Worm (Caenorhabditis elegans): ENCODE data around the gene D1046.4.

D1046.4 gene

ce11 chrIV:8892558-8892957 lies 41.1 kb upstream of the D1046.4 start, which contains the start of gene C27B7.2:
Gene C27B7.2 (plus strand): TSS chrIV:8892858.
- TF ChIP-seq elt-3 (tag; optimal IDR thresholded peaks at IDR 0.05) (no peak), nhr-28 (tag; optimal IDR thresholded peaks at IDR 0.05) (no peak), nhr-76 (tag; optimal IDR thresholded peaks at IDR 0.05) (no peak), lin-32 (GFP tag; optimal IDR thresholded peaks at IDR 0.05) (no peak), mab-5 (tag; optimal IDR thresholded peaks at IDR 0.05) (no peak), pha-4 (tag; optimal IDR thresholded peaks at IDR 0.05) (no peak), ces-1 (GFP tag; optimal IDR thresholded peaks at IDR 0.05) (no peak), lsy-2 (tag; optimal IDR thresholded peaks at IDR 0.05) (no peak), tbx-8 (GFP tag; optimal IDR thresholded peaks at IDR 0.05) (no peak), ceh-83 (GFP tag; optimal IDR thresholded peaks at IDR 0.05) (no peak), zip-8 (tag; optimal IDR thresholded peaks at IDR 0.05) (no peak), nhr-12 (tag; optimal IDR thresholded peaks at IDR 0.05) (no peak), mls-2 (tag; optimal IDR thresholded peaks at IDR 0.05) (no peak)

DNA sequence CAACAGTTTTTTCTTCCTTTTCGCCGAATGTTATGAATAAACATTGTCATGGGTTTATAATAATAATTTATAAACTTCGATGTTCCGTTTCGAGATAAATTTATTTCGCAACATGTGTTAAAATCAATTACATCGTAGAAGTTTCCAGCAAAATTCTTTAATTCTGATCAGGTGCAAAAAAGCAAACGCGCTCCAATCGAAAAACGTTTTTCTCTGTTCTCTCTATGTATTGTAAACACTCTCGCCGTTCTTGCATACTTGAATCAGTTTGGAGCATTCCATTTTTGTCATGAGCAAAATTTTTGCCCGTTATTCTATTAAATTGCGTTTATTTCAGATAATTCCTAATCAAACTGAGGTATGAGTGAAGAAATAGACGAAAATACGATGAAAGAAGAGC lies 39.9 kb upstream of the D1046.4 start, which contains the start of gene rad-54.L2:
TSS of gene rad-54.L2 (plus strand) at position 332 of the 400 bp plus-strand sequence.
- peak; percentile 40 for TF ChIP-seq lsy-2 (tag; optimal IDR thresholded peaks at IDR 0.05)
- no peak for TF ChIP-seq zip-8 (tag; optimal IDR thresholded peaks at IDR 0.05)
- TF ChIP-seq unc-62 (GFP tag; optimal IDR thresholded peaks at IDR 0.05), result no peak
- TF ChIP-seq ztf-11 (tag; optimal IDR thresholded peaks at IDR 0.05), result no peak
- peak; percentile 90 for TF ChIP-seq pha-4 (tag; optimal IDR thresholded peaks at IDR 0.05)
- TF ChIP-seq nhr-2 (tag; optimal IDR thresholded peaks at IDR 0.05), result no peak
- peak; percentile 58 for TF ChIP-seq unc-120 (tag; optimal IDR thresholded peaks at IDR 0.05; ENCODE audit: poor library complexity, severe bottlenecking)
- TF ChIP-seq hlh-1 (tag; optimal IDR thresholded peaks at IDR 0.05), result peak; percentile 21
- peak; percentile 20 for TF ChIP-seq ceh-39 (tag; optimal IDR thresholded peaks at IDR 0.05)
- peak; percentile 58 for TF ChIP-seq nhr-237 (tag; optimal IDR thresholded peaks at IDR 0.05)
- peak; percentile 57 for TF ChIP-seq ces-1 (GFP tag; optimal IDR thresholded peaks at IDR 0.05)
- TF ChIP-seq sem-2 (GFP tag; optimal IDR thresholded peaks at IDR 0.05), result no peak
- peak; percentile 22 for TF ChIP-seq mep-1 (tag; optimal IDR thresholded peaks at IDR 0.05)
- TF ChIP-seq cnd-1 (tag; optimal IDR thresholded peaks at IDR 0.05), result no peak
- TF ChIP-seq nhr-28 (tag; optimal IDR thresholded peaks at IDR 0.05), result no peak

- TF ChIP-seq nhr-237 (tag; optimal IDR thresholded peaks at IDR 0.05), result no peak
- TF ChIP-seq ztf-11 (tag; optimal IDR thresholded peaks at IDR 0.05), result no peak
- no peak for TF ChIP-seq pha-4 (tag; optimal IDR thresholded peaks at IDR 0.05)
- no peak for TF ChIP-seq ces-1 (GFP tag; optimal IDR thresholded peaks at IDR 0.05)
- no peak for TF ChIP-seq bed-3 (GFP tag; optimal IDR thresholded peaks at IDR 0.05)
- TF ChIP-seq M03D4.4 (tag; optimal IDR thresholded peaks at IDR 0.05), result no peak
- no peak for TF ChIP-seq nhr-12 (tag; optimal IDR thresholded peaks at IDR 0.05)
- no peak for TF ChIP-seq lsy-2 (tag; optimal IDR thresholded peaks at IDR 0.05)
- TF ChIP-seq hlh-1 (tag; optimal IDR thresholded peaks at IDR 0.05), result no peak
- TF ChIP-seq nhr-76 (tag; optimal IDR thresholded peaks at IDR 0.05), result no peak
- no peak for TF ChIP-seq elt-1 (tag; optimal IDR thresholded peaks at IDR 0.05; ENCODE audit: borderline replicate concordance, insufficient read depth)
- TF ChIP-seq elt-3 (tag; optimal IDR thresholded peaks at IDR 0.05), result no peak
- TF ChIP-seq blmp-1 (tag; optimal IDR thresholded peaks at IDR 0.05), result no peak
- no peak for TF ChIP-seq tbx-8 (GFP tag; optimal IDR thresholded peaks at IDR 0.05)
- no peak for TF ChIP-seq drap-1 (GFP tag; optimal IDR thresholded peaks at IDR 0.05)
Observed at ce11 chrIV:8901346-8901745, 32.3 kb upstream of the D1046.4 start, which contains the start of gene C27B7.5. Gene C27B7.5 (plus strand): TSS chrIV:8901646.

DNA sequence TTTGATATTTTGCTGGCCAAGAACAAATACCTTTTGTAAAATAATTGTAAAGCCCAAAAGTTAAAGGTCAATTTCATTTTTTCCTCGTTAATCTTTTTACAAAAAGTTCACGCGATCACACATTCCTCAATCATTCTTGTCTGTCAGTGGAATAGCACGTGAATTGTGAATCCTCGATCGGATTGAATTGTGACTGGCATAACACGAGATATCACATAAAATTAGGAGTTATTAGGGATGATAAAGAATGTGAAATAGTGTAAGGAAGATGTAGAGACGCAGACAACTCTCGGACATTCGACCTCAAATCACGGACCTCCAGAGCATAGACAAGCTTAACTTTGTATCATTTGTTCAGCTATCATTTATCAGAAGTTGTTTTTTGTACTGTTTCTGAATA lies 27.5 kb upstream of the D1046.4 start, which contains the start of gene C27B7.6:
TSS of gene C27B7.6 (minus strand) at position 182 of the 400 bp plus-strand sequence.
- TF ChIP-seq unc-62 (GFP tag; optimal IDR thresholded peaks at IDR 0.05) (peak; percentile 43), mep-1 (tag; optimal IDR thresholded peaks at IDR 0.05) (no peak)

ce11 chrIV:8906743-8907142 lies 26.9 kb upstream of the D1046.4 start, which contains the start of gene C27B7.7:
Gene C27B7.7 (plus strand): TSS chrIV:8907043.
- TF ChIP-seq nhr-28 (tag; optimal IDR thresholded peaks at IDR 0.05) (no peak), lin-32 (GFP tag; optimal IDR thresholded peaks at IDR 0.05) (no peak), unc-39 (tag; optimal IDR thresholded peaks at IDR 0.05) (no peak), lin-13 (tag; optimal IDR thresholded peaks at IDR 0.05) (no peak), nhr-76 (tag; optimal IDR thresholded peaks at IDR 0.05) (no peak), ceh-43 (GFP tag; optimal IDR thresholded peaks at IDR 0.05) (no peak), ceh-39 (tag; optimal IDR thresholded peaks at IDR 0.05) (no peak), drap-1 (GFP tag; optimal IDR thresholded peaks at IDR 0.05) (no peak)

Measured in whole organism, mixed stage, embryonic.